Worm (Caenorhabditis elegans) whole organism, L1 larva: ENCODE measurements around the gene col-93.

Source experiments
- C04F5.9 ChIP-seq: sonication (generic microtip); optimal IDR thresholded peaks from 2 replicates; lab custom pipeline; 2016; ENCODE audit warnings: missing genetic modification characterization, missing compliant biosample characterization
- C16A3.4 ChIP-seq: fragments of 150-350 bp; optimal IDR thresholded peaks from 2 replicates; lab custom pipeline; 2014; ENCODE audit warnings: missing biosample characterization, missing genetic modification characterization
- alr-1 ChIP-seq: fragments of 200-800 bp; sonication (Bioruptor generic); optimal IDR thresholded peaks from 2 replicates; lab custom pipeline; 2018; ENCODE audit warnings: borderline replicate concordance, mild to moderate bottlenecking, missing genetic modification characterization, missing compliant biosample characterization
- aly-2 ChIP-seq: fragments of 150-350 bp; optimal IDR thresholded peaks from 2 replicates; lab custom pipeline; 2014; ENCODE audit warnings: missing biosample characterization, missing genetic modification characterization
- ceh-63 ChIP-seq: fragments of 200-800 bp; sonication (Bioruptor generic); optimal IDR thresholded peaks from 2 replicates; lab custom pipeline; 2018; ENCODE audit warnings: mild to moderate bottlenecking, missing genetic modification characterization, missing compliant biosample characterization
- ceh-82 ChIP-seq, 3 experiments: fragments of 150-350 bp in 1 of 3; sonication (generic microtip) in 2 of 3; optimal IDR thresholded peaks; 2 replicates each; lab custom pipeline; 2014 to 2017; ENCODE audit warnings: missing biosample characterization in 3 of 3, missing genetic modification characterization in 3 of 3
- ceh-88 ChIP-seq: fragments of 200-800 bp; sonication (Bioruptor generic); IDR thresholded peaks from 2 replicates; pipeline ENCODE4 v1.3.6; 2022; ENCODE audit warnings: missing genetic modification characterization, missing compliant biosample characterization
- ceh-90 ChIP-seq: sonication (generic microtip); optimal IDR thresholded peaks from 2 replicates; lab custom pipeline; 2016; ENCODE audit warnings: missing genetic modification characterization, missing compliant biosample characterization
- dsc-1 ChIP-seq: sonication (generic microtip); optimal IDR thresholded peaks from 2 replicates; lab custom pipeline; 2016; ENCODE audit warnings: mild to moderate bottlenecking, missing genetic modification characterization, missing compliant biosample characterization
- efl-1 ChIP-seq, 4 experiments: fragments of 150-350 bp; optimal IDR thresholded peaks in 3 of 4; peaks in 1 of 4; 1 replicate in 1 of 4; 2 replicates in 3 of 4; lab custom pipeline; 2014; ENCODE audit warnings: missing biosample characterization in 2 of 4, missing genetic modification characterization in 2 of 4, missing genetic modification reagents in 2 of 4
- efl-3 ChIP-seq: fragments of 200-800 bp; sonication (Bioruptor generic); optimal IDR thresholded peaks from 2 replicates; lab custom pipeline; 2018; ENCODE audit warnings: mild to moderate bottlenecking, missing genetic modification characterization, missing compliant biosample characterization
- egl-13 ChIP-seq: sonication (generic microtip); optimal IDR thresholded peaks from 2 replicates; lab custom pipeline; 2016; ENCODE audit warnings: missing genotype, missing genetic modification reagents, missing genetic modification characterization, missing compliant biosample characterization
- elt-3 ChIP-seq, 6 experiments: fragments of 150-350 bp in 1 of 6; sonication (generic microtip); optimal IDR thresholded peaks; 2 replicates each; lab custom pipeline; 2017 to 2018; ENCODE audit warnings: missing biosample characterization in 6 of 6, missing genetic modification characterization in 6 of 6, inconsistent platforms in 1 of 6
- ets-5 ChIP-seq: fragments of 200-800 bp; sonication (Bioruptor generic); IDR thresholded peaks from 2 replicates; pipeline ENCODE4 v1.3.6; 2022; ENCODE audit warnings: missing genetic modification characterization, missing compliant biosample characterization
- fkh-10 ChIP-seq: sonication (generic microtip); optimal IDR thresholded peaks from 2 replicates; lab custom pipeline; 2017; ENCODE audit warnings: missing biosample characterization, missing genetic modification reagents, missing genetic modification characterization
- fkh-8 ChIP-seq: sonication (generic microtip); optimal IDR thresholded peaks from 2 replicates; lab custom pipeline; 2016; ENCODE audit warnings: mild to moderate bottlenecking, missing genetic modification characterization, missing compliant biosample characterization
- fos-1 ChIP-seq: fragments of 150-350 bp; optimal IDR thresholded peaks from 2 replicates; lab custom pipeline; 2014; ENCODE audit warnings: missing biosample characterization, missing genetic modification characterization
- lin-13 ChIP-seq: fragments of 150-350 bp; optimal IDR thresholded peaks from 2 replicates; lab custom pipeline; 2014; ENCODE audit warnings: missing biosample characterization, missing genetic modification reagents, missing genetic modification characterization
- lin-15B ChIP-seq: fragments of 150-350 bp; sonication (generic microtip); optimal IDR thresholded peaks from 3 replicates; lab custom pipeline; 2014; ENCODE audit warnings: missing biosample characterization, missing genetic modification characterization
- mdl-1 ChIP-seq, 2 experiments: fragments of 150-350 bp; optimal IDR thresholded peaks; 2 replicates each; lab custom pipeline; 2014 to 2017; ENCODE audit warnings: missing biosample characterization in 2 of 2, missing genetic modification characterization in 2 of 2, inconsistent platforms in 1 of 2
- mep-1 ChIP-seq: fragments of 150-350 bp; optimal IDR thresholded peaks from 2 replicates; lab custom pipeline; 2014; ENCODE audit warnings: missing biosample characterization, missing genetic modification characterization
- nhr-12 ChIP-seq: sonication (generic microtip); optimal IDR thresholded peaks from 2 replicates; lab custom pipeline; 2017; ENCODE audit warnings: missing biosample characterization, missing genetic modification characterization
- nhr-20 ChIP-seq: sonication (generic microtip); optimal IDR thresholded peaks from 2 replicates; lab custom pipeline; 2016; ENCODE audit warnings: mild to moderate bottlenecking, missing genetic modification characterization, missing compliant biosample characterization
- nhr-237 ChIP-seq: fragments of 150-350 bp; optimal IDR thresholded peaks from 2 replicates; lab custom pipeline; 2014; ENCODE audit warnings: missing biosample characterization, missing genetic modification characterization
- nhr-28 ChIP-seq: fragments of 150-350 bp; optimal IDR thresholded peaks from 2 replicates; lab custom pipeline; 2014; ENCODE audit warnings: missing biosample characterization, missing genetic modification characterization
- nhr-47 ChIP-seq: sonication (generic microtip); optimal IDR thresholded peaks from 2 replicates; lab custom pipeline; 2016; ENCODE audit warnings: mild to moderate bottlenecking, missing genetic modification characterization, moderate library complexity, missing compliant biosample characterization
- nhr-76 ChIP-seq: sonication (generic microtip); optimal IDR thresholded peaks from 2 replicates; lab custom pipeline; 2017; ENCODE audit warnings: missing biosample characterization, missing genetic modification characterization
- nhr-77 ChIP-seq: fragments of 150-350 bp; optimal IDR thresholded peaks from 2 replicates; lab custom pipeline; 2014; ENCODE audit warnings: missing biosample characterization, missing genetic modification characterization
- pag-3 ChIP-seq: sonication (generic microtip); optimal IDR thresholded peaks from 2 replicates; lab custom pipeline; 2017; ENCODE audit warnings: missing genetic modification characterization, mild to moderate bottlenecking, missing compliant biosample characterization, antibody characterized with exemption, borderline replicate concordance; ENCODE audit not compliant: insufficient read depth
- pax-3 ChIP-seq: fragments of 200-800 bp; sonication (Bioruptor generic); optimal IDR thresholded peaks from 2 replicates; lab custom pipeline; 2018; ENCODE audit warnings: mild to moderate bottlenecking, missing genetic modification characterization, moderate library complexity, missing compliant biosample characterization
- unc-130 ChIP-seq: fragments of 150-350 bp; optimal IDR thresholded peaks from 2 replicates; lab custom pipeline; 2017; ENCODE audit warnings: missing biosample characterization, missing genetic modification characterization, inconsistent platforms
- unc-30 ChIP-seq: sonication (generic microtip); optimal IDR thresholded peaks from 2 replicates; lab custom pipeline; 2017; ENCODE audit warnings: missing biosample characterization, missing genetic modification characterization
- unc-62 ChIP-seq: fragments of 150-350 bp; optimal IDR thresholded peaks from 2 replicates; lab custom pipeline; 2014; ENCODE audit warnings: missing biosample characterization, missing genetic modification reagents, missing genetic modification characterization
- vab-15 ChIP-seq: sonication (generic microtip); optimal IDR thresholded peaks from 2 replicates; lab custom pipeline; 2017; ENCODE audit warnings: missing genotype, mild to moderate bottlenecking, missing genetic modification characterization, missing compliant biosample characterization
- zip-4 ChIP-seq: fragments of 200-800 bp; sonication (Bioruptor generic); optimal IDR thresholded peaks from 2 replicates; lab custom pipeline; 2018; ENCODE audit warnings: mild to moderate bottlenecking, missing genetic modification characterization, moderate library complexity, missing compliant biosample characterization
- ztf-11 ChIP-seq, 2 experiments: sonication (generic microtip); optimal IDR thresholded peaks; 2 replicates each; lab custom pipeline; 2016 to 2017; ENCODE audit warnings: missing genetic modification characterization in 2 of 2, missing biosample characterization in 1 of 2, missing compliant biosample characterization in 1 of 2

Gene col-93

DNA sequence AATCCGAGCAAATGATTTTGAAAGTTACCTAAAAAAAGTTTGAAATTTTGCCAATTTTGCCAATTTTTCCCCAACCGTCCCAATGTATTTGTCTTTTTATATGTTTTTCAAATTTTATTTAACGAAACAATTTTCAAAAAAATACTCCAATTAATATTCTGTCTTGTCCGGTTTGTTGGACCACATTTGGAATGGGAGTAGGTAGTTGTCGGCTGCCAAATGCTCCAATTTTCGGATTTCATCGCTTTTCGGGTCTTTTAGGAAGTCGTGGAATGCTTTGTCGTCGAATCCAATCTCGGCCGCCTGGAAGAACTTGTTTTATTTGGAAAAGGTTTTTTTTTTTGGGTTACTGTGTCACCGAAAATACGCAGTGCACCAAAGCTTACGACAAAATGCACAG lies 39.7 kb upstream of the col-93 start:
- TF ChIP-seq elt-3 (tag; optimal IDR thresholded peaks at IDR 0.05; lab: Kevin White, UChicago) (no peak), vab-15 (tag; lab: Kevin White, UChicago) (no peak), zip-4 (no peak), alr-1 (tag; lab: Kevin White, UChicago) (no peak), dsc-1 (tag; lab: Kevin White, UChicago) (no peak), unc-62 (GFP tag; lab: Kevin White, UChicago) (no peak), efl-3 (GFP tag; lab: Kevin White, UChicago) (no peak), mdl-1 (tag; optimal IDR thresholded peaks at IDR 0.05; lab: Kevin White, UChicago) (no peak), fkh-10 (GFP tag; lab: Kevin White, UChicago) (no peak), lin-13 (GFP tag; lab: Kevin White, UChicago) (no peak), nhr-237 (no peak), mep-1 (tag; lab: Kevin White, UChicago) (no peak), aly-2 (tag; lab: Kevin White, UChicago) (no peak)

DNA sequence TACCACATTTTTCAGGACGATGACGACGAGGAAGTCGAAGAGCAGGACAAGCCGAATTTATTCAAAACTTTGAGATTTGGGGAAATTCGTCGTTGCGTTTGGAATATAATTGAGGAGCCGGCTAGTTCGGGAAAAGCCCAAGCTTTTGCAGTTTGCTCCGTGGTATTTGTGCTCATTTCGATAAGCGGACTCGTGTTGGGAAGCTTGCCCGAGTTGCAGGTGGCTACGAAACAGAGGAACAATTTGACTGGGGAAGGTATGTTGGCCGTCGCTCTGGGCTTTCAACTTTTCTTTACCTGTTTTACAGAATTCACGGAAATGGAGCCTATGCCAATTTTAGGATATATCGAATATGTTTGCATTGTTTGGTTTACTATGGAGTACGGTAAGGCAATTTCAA lies 36.9 kb upstream of the col-93 start:
- no peak for TF ChIP-seq efl-1 (optimal IDR thresholded peaks at IDR 0.05; lab: Kevin White, UChicago)
- peak in 1 of 2 experiments; percentile 87 for TF ChIP-seq efl-1 (GFP tag; optimal IDR thresholded peaks at IDR 0.05 in 1 of 2; lab: Kevin White, UChicago)
- no peak for TF ChIP-seq nhr-12

DNA sequence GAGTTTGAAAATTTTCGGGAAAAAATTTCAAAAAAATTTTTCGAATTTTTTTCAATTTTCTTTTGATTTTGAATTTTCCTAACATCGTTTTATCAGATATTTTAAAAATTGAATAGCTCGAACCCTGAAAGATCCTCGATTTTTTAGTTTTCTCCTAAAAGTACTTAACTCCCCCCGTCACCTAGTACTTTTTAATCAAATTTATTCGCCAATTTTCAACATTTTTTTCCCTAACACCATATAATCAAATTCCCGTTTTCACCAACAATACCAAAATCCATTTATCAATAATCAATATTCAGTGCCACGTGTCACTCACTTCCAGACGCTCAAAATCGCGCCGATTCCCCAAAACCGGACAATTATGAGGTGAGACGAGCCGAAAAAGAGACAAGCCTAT lies 26.9 kb upstream of the col-93 start, which contains the start of gene kvs-4:
Gene kvs-4, plus strand, starts transcription at position 301 of the 400 bp plus-strand sequence.
- TF ChIP-seq ceh-63 (GFP tag; lab: Kevin White, UChicago) (no peak), egl-13 (tag; lab: Kevin White, UChicago) (no peak), fkh-8 (tag; lab: Kevin White, UChicago) (no peak), lin-15B (tag; lab: Kevin White, UChicago) (no peak), ets-5 (GFP tag; lab: Robert Waterston, UW) (no peak), fos-1 (tag; lab: Kevin White, UChicago) (no peak), ceh-82 (tag; optimal IDR thresholded peaks at IDR 0.05; lab: Kevin White, UChicago) (no peak), ceh-90 (no peak), pax-3 (tag; lab: Kevin White, UChicago) (no peak), ztf-11 (tag; optimal IDR thresholded peaks at IDR 0.05; lab: Kevin White, UChicago) (no peak), nhr-47 (tag; lab: Kevin White, UChicago) (no peak), mdl-1 (tag; optimal IDR thresholded peaks at IDR 0.05; lab: Kevin White, UChicago) (no peak), alr-1 (tag; lab: Kevin White, UChicago) (no peak), lin-13 (GFP tag; lab: Kevin White, UChicago) (no peak), C04F5.9 (tag; lab: Kevin White, UChicago) (no peak), unc-130 (tag; lab: Kevin White, UChicago) (no peak), C16A3.4 (tag; lab: Kevin White, UChicago) (no peak), ceh-88 (GFP tag; lab: Robert Waterston, UW) (no peak), unc-30 (tag; lab: Kevin White, UChicago) (no peak), nhr-76 (tag; lab: Kevin White, UChicago) (no peak)

DNA sequence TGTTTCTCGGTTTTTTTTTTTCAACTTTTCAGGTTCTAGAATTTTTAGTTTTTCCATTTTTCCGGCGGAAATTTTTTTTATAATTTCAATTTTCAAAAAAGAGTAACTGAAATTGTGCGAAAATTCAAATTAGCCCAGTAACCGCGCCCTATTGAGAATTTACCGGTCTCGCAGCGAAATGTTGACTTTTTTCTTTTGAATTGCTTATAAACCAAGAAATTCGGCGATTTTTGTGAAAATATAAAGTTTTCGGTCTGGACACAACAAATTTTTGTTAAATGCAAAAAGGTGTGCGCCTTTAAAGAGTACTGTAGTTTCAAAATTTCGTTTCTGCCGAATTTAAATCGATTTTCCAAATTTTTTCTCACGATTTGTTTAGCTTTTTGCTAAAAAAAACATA lies 25.2 kb upstream of the col-93 start:
- TF ChIP-seq nhr-28 (tag; lab: Kevin White, UChicago), result no peak
- TF ChIP-seq efl-1 (optimal IDR thresholded peaks at IDR 0.05; lab: Kevin White, UChicago), result no peak
- peak in 1 of 2 experiments; percentile 72 for TF ChIP-seq efl-1 (GFP tag; optimal IDR thresholded peaks at IDR 0.05 in 1 of 2; lab: Kevin White, UChicago)

ce11 chrIII:11008869-11009268 lies 23.5 kb upstream of the col-93 start, which contains the start of gene exos-1:
Gene exos-1, plus strand, starts transcription at chrIII:11009043.
- TF ChIP-seq ets-5 (GFP tag; lab: Robert Waterston, UW) (no peak), pag-3 (tag; lab: Kevin White, UChicago) (no peak), lin-15B (tag; lab: Kevin White, UChicago) (no peak), efl-3 (GFP tag; lab: Kevin White, UChicago) (no peak), nhr-77 (tag; lab: Kevin White, UChicago) (no peak), nhr-20 (tag; lab: Kevin White, UChicago) (no peak)
